Worm (Caenorhabditis elegans): ENCODE results near the gene T16G1.7.

The T16G1.7 gene

ce11 chrV:12937098-12937497 is 2.2 kb upstream of the T16G1.7 start, which contains the start of gene T16G1.6:
Gene T16G1.6, minus strand, starts transcription at chrV:12937174.
- TF ChIP-seq cog-1 (tag; optimal IDR thresholded peaks at IDR 0.05) (no peak), ztf-29 (GFP tag; IDR thresholded peaks at IDR 0.05) (no peak), ztf-23 (GFP tag; IDR thresholded peaks at IDR 0.05) (no peak), ref-1 (GFP tag; conservative IDR thresholded peaks at IDR 0.05) (no peak), klf-2 (GFP tag; conservative IDR thresholded peaks at IDR 0.05) (no peak), med-1 (GFP tag; optimal IDR thresholded peaks at IDR 0.05; ENCODE audit: insufficient read depth) (no peak), T22C8.4 (GFP tag; IDR thresholded peaks at IDR 0.05) (no peak), flt-1 (GFP tag; IDR thresholded peaks at IDR 0.05) (no peak), tab-1 (GFP tag; IDR thresholded peaks at IDR 0.05) (no peak)

DNA sequence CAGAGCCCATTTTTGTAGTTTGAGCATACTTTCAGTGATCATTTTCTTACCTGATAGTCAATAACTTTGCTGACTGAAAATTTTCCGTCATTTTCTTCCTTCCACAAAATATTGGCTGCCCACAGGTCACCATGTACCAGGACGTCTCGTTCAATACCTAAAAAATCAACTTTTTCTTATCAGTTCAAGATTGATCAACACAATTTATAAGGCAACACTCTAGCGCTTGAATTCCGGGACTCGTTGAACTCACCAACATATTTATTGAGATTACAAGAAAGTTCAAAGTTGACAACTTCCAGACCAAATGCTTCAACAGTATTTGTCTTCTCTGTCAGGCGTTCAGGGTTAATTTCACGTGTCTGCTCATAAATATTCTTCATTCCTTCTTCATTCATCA is 1.3 kb downstream of the T16G1.7 start:
- TF ChIP-seq klf-2 (GFP tag; conservative IDR thresholded peaks at IDR 0.05) (no peak), med-1 (GFP tag; optimal IDR thresholded peaks at IDR 0.05; ENCODE audit: insufficient read depth) (no peak), ref-1 (GFP tag; conservative IDR thresholded peaks at IDR 0.05) (no peak), flt-1 (GFP tag; IDR thresholded peaks at IDR 0.05) (no peak), cog-1 (tag; optimal IDR thresholded peaks at IDR 0.05) (no peak), T22C8.4 (GFP tag; IDR thresholded peaks at IDR 0.05) (no peak), tab-1 (GFP tag; IDR thresholded peaks at IDR 0.05) (no peak), ztf-29 (GFP tag; IDR thresholded peaks at IDR 0.05) (no peak), ztf-23 (GFP tag; IDR thresholded peaks at IDR 0.05) (no peak)

DNA sequence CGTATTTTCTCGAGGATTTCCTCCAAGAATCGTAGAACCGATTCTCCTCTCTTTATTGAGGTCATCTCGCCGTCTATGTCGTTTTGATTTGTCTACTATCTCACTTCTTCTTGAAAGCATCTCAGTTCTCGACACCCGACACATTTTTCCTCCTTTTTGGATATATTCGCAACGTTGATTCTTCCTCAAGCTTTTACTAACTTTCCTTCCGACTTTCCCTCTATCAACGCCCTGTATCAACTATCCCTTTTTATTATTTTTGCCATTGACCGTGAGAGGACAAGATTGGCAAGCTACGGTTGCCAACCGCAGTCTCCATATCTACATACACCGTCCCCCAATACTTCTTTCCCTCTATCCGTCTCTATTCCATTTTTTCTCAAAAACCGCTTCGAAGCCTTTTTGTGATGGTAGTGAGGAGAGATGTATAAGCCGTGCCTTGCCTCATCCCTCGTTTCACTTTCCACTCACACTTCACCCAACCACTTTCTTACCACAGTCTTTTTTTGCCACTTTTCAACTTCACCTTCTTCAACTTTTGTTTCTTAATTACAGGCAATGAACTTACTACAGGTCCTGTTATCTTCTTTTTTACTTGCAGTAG is 5.9 kb downstream of the T16G1.7 start, which contains the start of gene T16G1.2:
TSS of gene T16G1.2 (plus strand) at position 554 of the 604 bp plus-strand sequence.
- TF ChIP-seq med-1 (GFP tag; optimal IDR thresholded peaks at IDR 0.05; ENCODE audit: insufficient read depth): no peak

DNA sequence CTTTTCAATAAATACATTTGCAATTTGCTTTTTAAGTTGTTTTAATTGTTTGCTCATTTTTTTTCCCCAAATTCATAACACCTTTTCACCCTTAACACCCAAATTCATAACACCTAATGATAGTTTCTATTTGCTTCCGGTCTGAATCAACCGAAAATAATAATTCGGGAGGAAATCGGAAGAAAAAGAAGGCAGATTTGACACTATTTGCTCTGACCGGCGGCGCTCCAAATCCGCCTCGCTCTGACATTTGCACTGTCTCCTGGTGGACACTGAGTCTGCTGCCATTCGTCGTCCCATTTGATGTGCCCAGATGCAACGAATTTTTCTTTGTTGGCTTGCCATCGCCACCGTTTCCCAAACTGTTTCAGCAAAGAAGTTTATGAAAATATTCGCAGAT is 10.8 kb downstream of the T16G1.7 start, which contains the start of gene pqn-67:
TSS of gene pqn-67 (plus strand) at position 301 of the 400 bp plus-strand sequence.
- no peak for TF ChIP-seq ref-1 (GFP tag; conservative IDR thresholded peaks at IDR 0.05)
- TF ChIP-seq med-1 (GFP tag; optimal IDR thresholded peaks at IDR 0.05; ENCODE audit: insufficient read depth): no peak
- TF ChIP-seq klf-2 (GFP tag; conservative IDR thresholded peaks at IDR 0.05): no peak
- no peak for TF ChIP-seq tab-1 (GFP tag; IDR thresholded peaks at IDR 0.05)
- TF ChIP-seq ztf-23 (GFP tag; IDR thresholded peaks at IDR 0.05): no peak
- TF ChIP-seq T22C8.4 (GFP tag; IDR thresholded peaks at IDR 0.05): no peak
- TF ChIP-seq flt-1 (GFP tag; IDR thresholded peaks at IDR 0.05): no peak
- TF ChIP-seq cog-1 (tag; optimal IDR thresholded peaks at IDR 0.05): no peak
- TF ChIP-seq ztf-29 (GFP tag; IDR thresholded peaks at IDR 0.05): no peak

DNA sequence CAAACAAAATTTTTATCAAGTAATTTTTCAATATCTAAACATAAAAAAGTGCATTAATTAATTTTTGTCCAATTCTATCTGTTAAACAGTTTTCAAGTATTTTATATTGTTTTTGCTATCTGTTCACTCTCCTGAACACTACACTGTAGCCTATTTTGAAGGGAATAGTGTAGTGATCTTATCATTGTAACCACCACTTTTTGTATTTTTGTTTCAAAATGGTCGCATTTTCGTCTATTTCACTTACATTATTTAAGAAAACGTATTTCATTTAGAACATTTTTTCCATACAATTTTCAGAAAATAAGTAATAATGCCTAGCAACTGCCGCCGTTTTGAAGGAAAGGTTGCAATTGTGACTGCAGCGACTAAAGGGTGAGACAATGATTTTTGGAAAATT is 12.6 kb downstream of the T16G1.7 start, which contains the start of gene dhrs-4:
TSS of gene dhrs-4 (plus strand) at position 301 of the 400 bp plus-strand sequence.
- no peak for TF ChIP-seq T22C8.4 (GFP tag; IDR thresholded peaks at IDR 0.05)

DNA sequence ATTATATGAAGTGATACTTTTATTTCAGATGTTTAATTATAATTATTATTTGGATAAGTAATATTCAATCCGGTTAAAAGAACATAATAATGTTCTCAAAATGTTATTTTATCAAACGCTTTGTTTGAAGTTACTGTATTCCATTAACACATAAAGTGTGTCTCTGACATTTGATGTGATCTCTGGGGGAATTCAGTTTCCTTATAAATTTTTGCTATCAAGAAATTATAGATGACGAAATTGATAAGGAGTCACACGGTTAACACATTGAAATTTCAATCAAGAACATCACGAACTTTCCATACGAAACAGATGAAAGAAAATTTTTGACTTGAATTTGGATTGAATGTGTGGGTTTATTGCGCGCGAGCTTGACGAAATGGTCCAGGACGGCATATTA is 13.2 kb downstream of the T16G1.7 start:
- no peak for TF ChIP-seq tab-1 (GFP tag; IDR thresholded peaks at IDR 0.05)
- no peak for TF ChIP-seq klf-2 (GFP tag; conservative IDR thresholded peaks at IDR 0.05)
- no peak for TF ChIP-seq T22C8.4 (GFP tag; IDR thresholded peaks at IDR 0.05)
- TF ChIP-seq ztf-29 (GFP tag; IDR thresholded peaks at IDR 0.05): no peak
- no peak for TF ChIP-seq med-1 (GFP tag; optimal IDR thresholded peaks at IDR 0.05; ENCODE audit: insufficient read depth)
- no peak for TF ChIP-seq flt-1 (GFP tag; IDR thresholded peaks at IDR 0.05)
- no peak for TF ChIP-seq ref-1 (GFP tag; conservative IDR thresholded peaks at IDR 0.05)
- TF ChIP-seq ztf-23 (GFP tag; IDR thresholded peaks at IDR 0.05): no peak
- TF ChIP-seq cog-1 (tag; optimal IDR thresholded peaks at IDR 0.05): no peak

- no peak for TF ChIP-seq flt-1 (GFP tag; IDR thresholded peaks at IDR 0.05)
- TF ChIP-seq cog-1 (tag; optimal IDR thresholded peaks at IDR 0.05): no peak
- TF ChIP-seq T22C8.4 (GFP tag; IDR thresholded peaks at IDR 0.05): no peak
- TF ChIP-seq med-1 (GFP tag; optimal IDR thresholded peaks at IDR 0.05; ENCODE audit: insufficient read depth): no peak
- no peak for TF ChIP-seq tab-1 (GFP tag; IDR thresholded peaks at IDR 0.05)
- no peak for TF ChIP-seq klf-2 (GFP tag; conservative IDR thresholded peaks at IDR 0.05)
- no peak for TF ChIP-seq ztf-29 (GFP tag; IDR thresholded peaks at IDR 0.05)
- TF ChIP-seq ref-1 (GFP tag; conservative IDR thresholded peaks at IDR 0.05): no peak
- TF ChIP-seq ztf-23 (GFP tag; IDR thresholded peaks at IDR 0.05): no peak
These were observed 15.2 kb downstream of the T16G1.7 start, which contains the start of gene lipl-1 for ce11 chrV:12919705-12920104. Gene lipl-1, plus strand, starts transcription at chrV:12919986.

DNA sequence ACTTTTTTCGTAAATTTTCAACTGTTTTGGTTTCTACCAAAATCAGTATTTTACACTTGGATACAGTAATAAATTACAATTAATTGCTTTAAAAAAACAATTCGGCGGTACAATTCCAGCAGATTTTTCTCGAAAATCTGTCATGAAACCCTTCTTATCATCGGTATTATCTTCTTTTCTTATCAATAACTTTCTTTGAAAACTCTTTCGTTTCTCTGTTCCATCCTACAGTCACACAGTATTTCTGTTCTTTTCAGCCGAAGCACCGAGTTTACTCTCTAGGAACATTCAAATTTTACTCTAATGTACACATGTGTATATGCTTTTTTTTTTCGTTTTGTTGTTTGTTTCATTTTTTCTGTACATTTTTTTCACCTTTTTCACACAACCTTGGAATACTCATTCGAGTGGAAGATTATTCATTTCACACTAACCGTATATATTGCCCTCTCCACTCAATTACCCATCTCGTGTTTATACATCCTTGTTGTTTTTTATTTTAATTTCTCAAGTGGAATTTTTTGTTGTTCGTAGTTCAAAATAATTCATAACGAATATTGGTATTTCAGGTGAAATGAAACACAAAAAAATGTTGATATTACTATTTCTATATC is 25.3 kb downstream of the T16G1.7 start, which contains the start of gene nid-1:
TSS of gene nid-1 (plus strand) at position 564 of the 614 bp plus-strand sequence.
- TF ChIP-seq med-1 (GFP tag; optimal IDR thresholded peaks at IDR 0.05; ENCODE audit: insufficient read depth) (no peak), ztf-23 (GFP tag; IDR thresholded peaks at IDR 0.05) (no peak), ref-1 (GFP tag; conservative IDR thresholded peaks at IDR 0.05) (no peak), flt-1 (GFP tag; IDR thresholded peaks at IDR 0.05) (no peak), klf-2 (GFP tag; conservative IDR thresholded peaks at IDR 0.05) (no peak), T22C8.4 (GFP tag; IDR thresholded peaks at IDR 0.05) (no peak), tab-1 (GFP tag; IDR thresholded peaks at IDR 0.05) (no peak), ztf-29 (GFP tag; IDR thresholded peaks at IDR 0.05) (no peak), cog-1 (tag; optimal IDR thresholded peaks at IDR 0.05) (no peak)

DNA sequence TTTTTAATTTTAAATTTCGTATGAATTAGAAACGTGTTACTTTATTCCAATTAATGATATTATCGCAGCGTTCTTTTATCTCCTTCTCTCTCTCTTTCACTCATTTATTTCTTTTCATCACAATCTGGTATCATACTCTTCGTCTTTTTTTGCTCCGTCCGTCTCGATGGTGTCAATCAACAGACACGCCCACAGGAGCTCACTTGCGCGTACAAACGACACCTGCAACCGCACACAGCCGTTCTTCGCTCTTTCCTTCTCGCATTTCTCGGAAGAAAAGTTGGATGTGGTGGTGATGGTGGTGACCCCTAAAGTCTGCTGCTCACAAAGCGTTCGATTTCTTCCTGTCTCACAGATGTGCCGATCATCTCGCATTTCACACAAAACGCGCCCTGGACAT is 26.3 kb downstream of the T16G1.7 start:
- TF ChIP-seq cog-1 (tag; optimal IDR thresholded peaks at IDR 0.05) (no peak), ztf-23 (GFP tag; IDR thresholded peaks at IDR 0.05) (no peak), flt-1 (GFP tag; IDR thresholded peaks at IDR 0.05) (no peak), ztf-29 (GFP tag; IDR thresholded peaks at IDR 0.05) (no peak), tab-1 (GFP tag; IDR thresholded peaks at IDR 0.05) (no peak), klf-2 (GFP tag; conservative IDR thresholded peaks at IDR 0.05) (no peak), ref-1 (GFP tag; conservative IDR thresholded peaks at IDR 0.05) (no peak), T22C8.4 (GFP tag; IDR thresholded peaks at IDR 0.05) (no peak), med-1 (GFP tag; optimal IDR thresholded peaks at IDR 0.05; ENCODE audit: insufficient read depth) (no peak)
